Fruit fly (Drosophila melanogaster) whole organism, embryonic: ENCODE measurements around the gene CG10948.

Experiments
- Atf-2 ChIP-seq: fragments of 200-800 bp; sonication (Bioruptor generic); optimal IDR thresholded peaks from 2 replicates; lab custom pipeline; 2016; ENCODE audit warnings: missing biosample characterization, missing genetic modification characterization
- CG11247 ChIP-seq: fragments of 200-800 bp; sonication (Bioruptor generic); IDR thresholded peaks from 2 replicates; pipeline ENCODE4 v1.3.6; 2022; ENCODE audit warnings: missing biosample characterization, missing genetic modification characterization
- CG12071 ChIP-seq: fragments of 200-800 bp; sonication (Bioruptor generic); optimal IDR thresholded peaks from 3 replicates; lab custom pipeline; 2018; ENCODE audit warnings: missing biosample characterization, mild to moderate bottlenecking, missing genetic modification characterization
- CG12299 ChIP-seq: fragments of 200-800 bp; sonication (Bioruptor generic); optimal IDR thresholded peaks from 2 replicates; lab custom pipeline; 2018; ENCODE audit warnings: missing biosample characterization, mild to moderate bottlenecking, missing genetic modification characterization
- CG12769 ChIP-seq: fragments of 200-800 bp; sonication (Bioruptor generic); optimal IDR thresholded peaks from 2 replicates; lab custom pipeline; 2019; ENCODE audit warnings: missing biosample characterization, mild to moderate bottlenecking, missing genetic modification characterization, moderate library complexity
- CG15514 ChIP-seq: fragments of 200-800 bp; sonication (Bioruptor generic); optimal IDR thresholded peaks from 3 replicates; lab custom pipeline; 2017; ENCODE audit warnings: missing biosample characterization, missing genetic modification characterization, mild to moderate bottlenecking, moderate library complexity, missing genetic modification reagents
- CG15696 ChIP-seq: fragments of 200-800 bp; sonication (Bioruptor generic); optimal IDR thresholded peaks from 2 replicates; lab custom pipeline; 2019; ENCODE audit warnings: missing biosample characterization, mild to moderate bottlenecking, missing genetic modification characterization, moderate library complexity
- CG1647 ChIP-seq: fragments of 200-800 bp; sonication (Bioruptor generic); optimal IDR thresholded peaks from 3 replicates; lab custom pipeline; 2016; ENCODE audit warnings: missing biosample characterization, missing genetic modification characterization
- CG16813 ChIP-seq: fragments of 200-800 bp; sonication (Bioruptor generic); IDR thresholded peaks from 3 replicates; pipeline ENCODE4 v1.3.6; 2022; ENCODE audit warnings: missing biosample characterization, missing genetic modification characterization; ENCODE audit not compliant: partially characterized antibody
- CG18764 ChIP-seq: fragments of 200-800 bp; sonication (Bioruptor generic); optimal IDR thresholded peaks from 3 replicates; lab custom pipeline; 2016; ENCODE audit warnings: missing biosample characterization, missing genetic modification characterization
- CG2129 ChIP-seq: fragments of 200-800 bp; sonication (Bioruptor generic); IDR thresholded peaks from 2 replicates; pipeline ENCODE4 v1.3.6; 2022; ENCODE audit warnings: missing biosample characterization, missing genetic modification characterization; ENCODE audit not compliant: partially characterized antibody
- CG2199 ChIP-seq: fragments of 200-800 bp; sonication (Bioruptor generic); IDR thresholded peaks from 3 replicates; pipeline ENCODE4 v1.3.6; 2022; ENCODE audit warnings: missing biosample characterization, missing genetic modification characterization
- CG33213 ChIP-seq: fragments of 200-800 bp; sonication (Bioruptor generic); optimal IDR thresholded peaks from 3 replicates; lab custom pipeline; 2016; ENCODE audit warnings: missing biosample characterization, missing genetic modification characterization
- CG34422 ChIP-seq: fragments of 200-800 bp; sonication (Bioruptor generic); IDR thresholded peaks from 3 replicates; pipeline ENCODE4 v1.3.6; 2022; ENCODE audit warnings: missing biosample characterization, missing genetic modification characterization
- CG7372 ChIP-seq: fragments of 200-800 bp; sonication (Bioruptor generic); IDR thresholded peaks from 2 replicates; pipeline ENCODE4 v1.3.6; 2022; ENCODE audit warnings: missing biosample characterization, missing genetic modification characterization
- Dek ChIP-seq: fragments of 200-800 bp; sonication (Bioruptor generic); optimal IDR thresholded peaks from 3 replicates; lab custom pipeline; 2019; ENCODE audit warnings: missing biosample characterization, mild to moderate bottlenecking, missing genetic modification characterization, moderate library complexity
- Dip3 ChIP-seq: fragments of 200-800 bp; sonication (Bioruptor generic); optimal IDR thresholded peaks from 3 replicates; lab custom pipeline; 2016; ENCODE audit warnings: missing biosample characterization, missing genetic modification characterization
- Dp ChIP-seq: fragments of 200-800 bp; sonication (Bioruptor generic); optimal IDR thresholded peaks from 2 replicates; lab custom pipeline; 2018; ENCODE audit warnings: missing biosample characterization, mild to moderate bottlenecking, missing genetic modification characterization, moderate library complexity
- Hmx ChIP-seq: fragments of 200-800 bp; sonication (Bioruptor generic); optimal IDR thresholded peaks from 2 replicates; lab custom pipeline; 2016; ENCODE audit warnings: missing biosample characterization, missing genetic modification characterization
- Jarid2 ChIP-seq: fragments of 200-800 bp; sonication (Bioruptor generic); optimal IDR thresholded peaks from 3 replicates; lab custom pipeline; 2017; ENCODE audit warnings: mild to moderate bottlenecking, missing biosample characterization, missing genetic modification reagents, missing genetic modification characterization
- Kr ChIP-seq: fragments of 200-800 bp; sonication (Bioruptor generic); optimal IDR thresholded peaks from 2 replicates; lab custom pipeline; 2017; ENCODE audit warnings: missing biosample characterization, mild to moderate bottlenecking, missing genetic modification characterization
- Med ChIP-seq: fragments of 200-800 bp; sonication (Bioruptor generic); peaks from one replicate; lab custom pipeline; 2016; ENCODE audit warnings: missing biosample characterization, missing genetic modification characterization, mild to moderate bottlenecking, inconsistent platforms, moderate library complexity
- NK7.1 ChIP-seq: fragments of 200-800 bp; sonication (Bioruptor generic); optimal IDR thresholded peaks from 3 replicates; lab custom pipeline; 2016; ENCODE audit warnings: missing biosample characterization, missing genetic modification characterization
- Ravus ChIP-seq: fragments of 200-800 bp; sonication (Bioruptor generic); IDR thresholded peaks from 2 replicates; pipeline ENCODE4 v1.3.6; 2022; ENCODE audit warnings: missing biosample characterization, missing genetic modification characterization
- Side ChIP-seq: fragments of 200-800 bp; sonication (Bioruptor generic); optimal IDR thresholded peaks from 2 replicates; lab custom pipeline; 2016; ENCODE audit warnings: missing biosample characterization, missing genetic modification characterization
- Sox100B ChIP-seq: fragments of 200-800 bp; sonication (Bioruptor generic); optimal IDR thresholded peaks from 3 replicates; lab custom pipeline; 2018; ENCODE audit warnings: missing biosample characterization, mild to moderate bottlenecking, missing genetic modification characterization
- Xbp1 ChIP-seq: fragments of 200-800 bp; sonication (Bioruptor generic); optimal IDR thresholded peaks from 3 replicates; lab custom pipeline; 2016; ENCODE audit warnings: missing biosample characterization, mild to moderate bottlenecking, missing genetic modification characterization
- YL-1 ChIP-seq: fragments of 200-800 bp; sonication (Bioruptor generic); optimal IDR thresholded peaks from 3 replicates; lab custom pipeline; 2017; ENCODE audit warnings: missing biosample characterization, mild to moderate bottlenecking, missing genetic modification characterization
- ase ChIP-seq: fragments of 200-800 bp; sonication (Bioruptor generic); IDR thresholded peaks from 3 replicates; pipeline ENCODE4 v1.3.6; 2022; ENCODE audit warnings: missing biosample characterization, missing genetic modification characterization
- da ChIP-seq: fragments of 200-800 bp; sonication (Bioruptor generic); optimal IDR thresholded peaks from 2 replicates; lab custom pipeline; 2016; ENCODE audit warnings: missing biosample characterization, missing genetic modification characterization
- gce ChIP-seq: fragments of 200-800 bp; sonication (Bioruptor generic); IDR thresholded peaks from 3 replicates; pipeline ENCODE4 v1.3.6; 2022; ENCODE audit warnings: missing biosample characterization, missing genetic modification characterization
- gem ChIP-seq: fragments of 200-800 bp; sonication (Bioruptor generic); optimal IDR thresholded peaks from 2 replicates; lab custom pipeline; 2019; ENCODE audit warnings: missing biosample characterization, mild to moderate bottlenecking, missing genetic modification characterization, moderate library complexity
- grau ChIP-seq: fragments of 200-800 bp; optimal IDR thresholded peaks from 3 replicates; lab custom pipeline; 2019; ENCODE audit warnings: missing biosample characterization, mild to moderate bottlenecking, missing genetic modification characterization, moderate library complexity
- grn ChIP-seq: fragments of 200-800 bp; sonication (Bioruptor generic); optimal IDR thresholded peaks from 3 replicates; lab custom pipeline; 2017; ENCODE audit warnings: missing biosample characterization, missing genetic modification characterization
- gsb ChIP-seq: fragments of 200-800 bp; sonication (Bioruptor generic); IDR thresholded peaks from 2 replicates; pipeline ENCODE4 v1.3.6; 2022; ENCODE audit warnings: missing biosample characterization, missing genetic modification characterization
- kni ChIP-seq: fragments of 200-800 bp; sonication (Bioruptor generic); optimal IDR thresholded peaks from 3 replicates; lab custom pipeline; 2017; ENCODE audit warnings: mild to moderate bottlenecking, missing biosample characterization, missing genetic modification reagents, missing genetic modification characterization
- lmd ChIP-seq: fragments of 200-800 bp; sonication (Bioruptor generic); IDR thresholded peaks from 2 replicates; pipeline ENCODE4 v1.3.6; 2022; ENCODE audit warnings: missing biosample characterization, missing genetic modification characterization
- nerfin-1 ChIP-seq: fragments of 200-800 bp; sonication (Bioruptor generic); optimal IDR thresholded peaks from 3 replicates; lab custom pipeline; 2019; ENCODE audit warnings: missing biosample characterization, mild to moderate bottlenecking, missing genetic modification characterization, moderate library complexity
- onecut ChIP-seq: fragments of 200-800 bp; sonication (Bioruptor generic); IDR thresholded peaks from 2 replicates; pipeline ENCODE4 v1.3.6; 2022; ENCODE audit warnings: missing biosample characterization, missing genetic modification characterization
- org-1 ChIP-seq: fragments of 200-800 bp; sonication (Bioruptor generic); optimal IDR thresholded peaks from 2 replicates; lab custom pipeline; 2017; ENCODE audit warnings: missing biosample characterization, missing genetic modification characterization
- p53 ChIP-seq: fragments of 200-800 bp; sonication (Bioruptor generic); optimal IDR thresholded peaks from 2 replicates; lab custom pipeline; 2016; ENCODE audit warnings: missing biosample characterization, missing genetic modification characterization
- pita ChIP-seq: fragments of 200-800 bp; sonication (Bioruptor generic); optimal IDR thresholded peaks from 2 replicates; lab custom pipeline; 2017; ENCODE audit warnings: missing biosample characterization, mild to moderate bottlenecking, missing genetic modification characterization
- pnt ChIP-seq: fragments of 200-800 bp; sonication (Bioruptor generic); optimal IDR thresholded peaks from 3 replicates; lab custom pipeline; 2016; ENCODE audit warnings: missing biosample characterization, missing genetic modification characterization
- schlank ChIP-seq: fragments of 200-800 bp; sonication (Bioruptor generic); optimal IDR thresholded peaks from 2 replicates; lab custom pipeline; 2018; ENCODE audit warnings: missing biosample characterization, mild to moderate bottlenecking, missing genetic modification characterization
- sd ChIP-seq: fragments of 200-800 bp; sonication (Bioruptor generic); optimal IDR thresholded peaks from 3 replicates; lab custom pipeline; 2018; ENCODE audit warnings: missing biosample characterization, mild to moderate bottlenecking, missing genetic modification characterization, moderate library complexity
- sens ChIP-seq: fragments of 200-800 bp; sonication (Bioruptor generic); peaks from one replicate; lab custom pipeline; 2016; ENCODE audit warnings: missing biosample characterization, missing genetic modification characterization
- vvl ChIP-seq: fragments of 200-800 bp; sonication (Bioruptor generic); IDR thresholded peaks from 2 replicates; pipeline ENCODE4 v1.3.6; 2022; ENCODE audit warnings: missing biosample characterization, missing genetic modification characterization
- zfh1 ChIP-seq: fragments of 200-800 bp; sonication (Bioruptor generic); IDR thresholded peaks from 3 replicates; pipeline ENCODE4 v1.3.6; 2022; ENCODE audit warnings: missing biosample characterization, missing genetic modification characterization

CG10948 gene

DNA sequence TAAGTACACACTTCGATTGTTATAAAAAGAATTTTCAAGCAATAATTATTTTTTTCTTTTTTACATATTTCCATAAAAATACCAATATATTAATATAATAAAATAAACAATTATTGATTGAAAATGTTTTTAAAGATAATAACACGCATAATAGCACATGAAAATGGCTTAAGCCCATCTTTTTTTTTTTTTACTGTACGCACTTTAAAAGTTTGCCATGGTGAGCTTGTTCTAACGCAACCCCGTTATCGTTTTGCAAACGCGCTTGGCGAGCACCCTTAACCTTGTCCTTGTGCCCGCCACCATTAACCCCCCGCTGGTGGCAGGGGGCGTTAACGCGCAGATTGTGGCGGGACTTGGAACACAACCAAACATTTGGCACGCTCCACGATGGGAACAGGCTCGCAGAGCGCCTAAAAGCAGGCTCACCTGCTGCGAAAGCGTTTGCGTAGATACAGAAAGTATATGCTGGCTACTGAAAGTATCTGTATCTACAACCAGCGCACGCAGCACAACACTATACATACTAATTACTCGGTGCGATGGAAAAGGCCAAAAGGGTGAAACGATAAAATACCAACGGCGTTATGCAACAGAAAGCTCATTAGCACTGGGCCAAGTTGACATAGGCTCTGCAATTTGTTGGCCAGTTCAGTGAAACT, 15.9 kb downstream of the CG10948 start (continued):
- no peak for TF ChIP-seq YL-1 (GFP tag; lab: Kevin White, UChicago)
- TF ChIP-seq lmd = no peak
- 0 out of 3 replicates have a peak, but pooled peaks have one; percentile 14 for TF ChIP-seq CG34422 (GFP tag; lab: Robert Waterston, UW)
- TF ChIP-seq CG2129 (GFP tag; lab: Robert Waterston, UW) = no peak
- TF ChIP-seq NK7.1 (GFP tag; lab: Kevin White, UChicago) = no peak
- TF ChIP-seq CG12071 (GFP tag; lab: Kevin White, UChicago) = peak; percentile 29

DNA sequence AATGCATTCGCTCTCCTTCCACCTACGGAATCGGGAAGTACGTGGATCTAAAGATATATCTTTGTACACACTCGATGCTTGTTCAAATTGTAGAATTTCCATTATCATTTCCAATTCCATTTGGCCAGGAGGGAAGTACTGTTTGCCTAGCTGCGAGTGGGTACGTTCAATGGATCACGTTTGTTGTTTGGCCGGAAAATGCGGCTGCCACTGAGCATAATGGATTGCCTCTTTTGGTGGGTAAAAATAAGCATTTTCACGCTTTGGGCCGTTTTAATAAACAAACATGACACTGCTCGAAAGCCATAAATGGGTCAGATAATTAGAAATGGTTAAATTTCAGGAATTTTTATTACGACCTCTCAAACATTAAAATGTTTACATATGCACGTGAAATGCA, 16.6 kb downstream of the CG10948 start:
- TF ChIP-seq p53 (GFP tag; lab: Kevin White, UChicago) (no peak), da (GFP tag; lab: Kevin White, UChicago) (no peak), kni (GFP tag; lab: Kevin White, UChicago) (peak; percentile 30), Ravus (GFP tag; lab: Robert Waterston, UW) (no peak), Jarid2 (GFP tag; lab: Kevin White, UChicago) (no peak), Dip3 (GFP tag; lab: Kevin White, UChicago) (no peak), onecut (GFP tag; lab: Robert Waterston, UW) (no peak), CG18764 (GFP tag; lab: Kevin White, UChicago) (no peak), sens (GFP tag; lab: Kevin White, UChicago) (peak; percentile 77), sd (tag; lab: Kevin White, UChicago) (peak; percentile 44), CG2199 (GFP tag; lab: Robert Waterston, UW) (0 out of 3 replicates have a peak, but pooled peaks have one; percentile 60), Side (GFP tag; lab: Kevin White, UChicago) (no peak), Med (peak; percentile 8), Xbp1 (no peak)

DNA sequence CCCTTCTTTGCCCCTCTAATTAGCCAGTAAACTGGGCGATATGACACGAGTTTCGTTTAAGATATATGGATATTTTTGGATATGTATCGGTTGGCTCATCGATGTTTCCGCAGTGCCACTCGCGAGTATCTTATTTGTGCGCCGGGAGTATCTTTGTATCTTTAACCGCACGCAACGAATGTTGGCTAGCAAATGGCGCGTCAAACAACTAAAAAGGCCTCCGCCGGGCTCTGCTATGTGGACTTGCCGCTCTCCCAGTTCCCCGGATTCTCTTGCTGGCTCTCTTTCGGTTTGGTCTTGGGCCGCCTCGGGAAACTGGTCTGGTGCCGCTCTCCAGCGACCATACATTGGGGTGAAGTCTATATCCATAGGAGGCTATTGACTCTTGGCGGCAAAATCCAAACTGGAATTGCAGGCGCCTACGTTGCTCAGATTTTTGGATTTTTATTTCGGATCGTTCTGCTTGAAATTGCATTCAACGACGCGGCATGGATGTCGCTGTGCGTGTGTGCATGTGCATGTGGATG, 17.5 kb downstream of the CG10948 start:
- TF ChIP-seq CG7372 (no peak), CG12299 (tag; lab: Kevin White, UChicago) (peak; percentile 7), gsb (GFP tag; lab: Robert Waterston, UW) (0 out of 2 replicates have a peak, but pooled peaks have one; percentile 26), Atf-2 (GFP tag; lab: Kevin White, UChicago) (no peak), CG1647 (GFP tag; lab: Kevin White, UChicago) (no peak), CG15514 (GFP tag; lab: Kevin White, UChicago) (no peak), grn (GFP tag; lab: Kevin White, UChicago) (no peak), CG16813 (GFP tag; lab: Robert Waterston, UW) (no peak), zfh1 (GFP tag; lab: Robert Waterston, UW) (0 out of 3 replicates have a peak, but pooled peaks have one; percentile 9), CG15696 (tag; lab: Kevin White, UChicago) (no peak), grau (tag; lab: Kevin White, UChicago) (no peak), vvl (peak; percentile 44; the same call in 1 of the 2 replicates), CG11247 (no peak), gce (no peak), CG12769 (tag; lab: Kevin White, UChicago) (peak; percentile 83), nerfin-1 (tag; lab: Kevin White, UChicago) (no peak), Dek (tag; lab: Kevin White, UChicago) (no peak), schlank (tag; lab: Kevin White, UChicago) (no peak), Dp (GFP tag; lab: Kevin White, UChicago) (no peak), ase (no peak), Kr (no peak), org-1 (GFP tag; lab: Kevin White, UChicago) (no peak), gem (no peak), Hmx (GFP tag; lab: Kevin White, UChicago) (no peak), pita (GFP tag; lab: Kevin White, UChicago) (no peak), Sox100B (GFP tag; lab: Kevin White, UChicago) (no peak), CG33213 (GFP tag; lab: Kevin White, UChicago) (no peak), pnt (GFP tag; lab: Kevin White, UChicago) (no peak)
